Fruit fly (Drosophila melanogaster) whole organism, embryonic: Measurements from ENCODE around the gene Ppat-Dpck.

ENCODE experiments used
- Adf1 ChIP-seq: fragments of 200-800 bp; sonication (Bioruptor generic); IDR thresholded peaks from 2 replicates; pipeline ENCODE4 v1.3.6; 2022; ENCODE audit warnings: missing biosample characterization, missing genetic modification characterization
- CG10462 ChIP-seq: fragments of 200-800 bp; sonication (Bioruptor generic); optimal IDR thresholded peaks from 2 replicates; lab custom pipeline; 2016; ENCODE audit warnings: missing biosample characterization, missing genetic modification characterization
- CG11247 ChIP-seq: fragments of 200-800 bp; sonication (Bioruptor generic); IDR thresholded peaks from 2 replicates; pipeline ENCODE4 v1.3.6; 2022; ENCODE audit warnings: missing biosample characterization, missing genetic modification characterization
- CG12219 ChIP-seq: fragments of 200-800 bp; sonication (Bioruptor generic); optimal IDR thresholded peaks from 3 replicates; lab custom pipeline; 2018; ENCODE audit warnings: missing biosample characterization, mild to moderate bottlenecking, missing genetic modification characterization
- CG12942 ChIP-seq: fragments of 200-800 bp; sonication (Bioruptor generic); optimal IDR thresholded peaks from 3 replicates; lab custom pipeline; 2016; ENCODE audit warnings: missing biosample characterization, missing genetic modification characterization
- CG13424 ChIP-seq: fragments of 200-800 bp; sonication (Bioruptor generic); optimal IDR thresholded peaks from 2 replicates; lab custom pipeline; 2019; ENCODE audit warnings: missing biosample characterization, mild to moderate bottlenecking, missing genetic modification characterization, moderate library complexity
- CG14050 ChIP-seq: fragments of 200-800 bp; sonication (Bioruptor generic); IDR thresholded peaks from 3 replicates; pipeline ENCODE4 v1.3.6; 2022; ENCODE audit warnings: missing biosample characterization, missing genetic modification characterization
- CG1602 ChIP-seq: fragments of 200-800 bp; sonication (Bioruptor generic); optimal IDR thresholded peaks from 3 replicates; lab custom pipeline; 2016; ENCODE audit warnings: missing biosample characterization, missing genetic modification characterization
- CG2120 ChIP-seq: fragments of 200-800 bp; sonication (Bioruptor generic); optimal IDR thresholded peaks from 3 replicates; lab custom pipeline; 2016; ENCODE audit warnings: missing biosample characterization, missing genetic modification characterization
- CG2202 ChIP-seq: fragments of 200-800 bp; sonication (Bioruptor generic); optimal IDR thresholded peaks from 2 replicates; lab custom pipeline; 2018; ENCODE audit warnings: missing biosample characterization, mild to moderate bottlenecking, missing genetic modification characterization
- CG30403 ChIP-seq: fragments of 200-800 bp; sonication (Bioruptor generic); optimal IDR thresholded peaks from 3 replicates; lab custom pipeline; 2016; ENCODE audit warnings: missing biosample characterization, missing genetic modification characterization
- CG4730 ChIP-seq: fragments of 200-800 bp; sonication (Bioruptor generic); IDR thresholded peaks from 2 replicates; pipeline ENCODE4 v1.3.6; 2022; ENCODE audit warnings: missing biosample characterization, missing genetic modification characterization
- CG5180 ChIP-seq: fragments of 200-800 bp; sonication (Bioruptor generic); optimal IDR thresholded peaks from 3 replicates; lab custom pipeline; 2017; ENCODE audit warnings: missing biosample characterization, missing genetic modification characterization, mild to moderate bottlenecking, moderate library complexity, missing genetic modification reagents
- CG6683 ChIP-seq: fragments of 200-800 bp; sonication (Bioruptor generic); optimal IDR thresholded peaks from 2 replicates; lab custom pipeline; 2017; ENCODE audit warnings: missing biosample characterization, mild to moderate bottlenecking, missing genetic modification characterization, missing genetic modification reagents
- CG8924 ChIP-seq: fragments of 200-800 bp; optimal IDR thresholded peaks from 3 replicates; lab custom pipeline; 2019; ENCODE audit warnings: missing biosample characterization, mild to moderate bottlenecking, missing genetic modification characterization, moderate library complexity
- CG8944 ChIP-seq: fragments of 200-800 bp; sonication (Bioruptor generic); optimal IDR thresholded peaks from 3 replicates; lab custom pipeline; 2016; ENCODE audit warnings: missing biosample characterization, missing genetic modification characterization
- CTCF ChIP-seq: fragments of 200-800 bp; sonication (Bioruptor generic); optimal IDR thresholded peaks from 2 replicates; lab custom pipeline; 2017; ENCODE audit warnings: missing biosample characterization, mild to moderate bottlenecking, missing genetic modification characterization, moderate library complexity
- Ets65A ChIP-seq: fragments of 200-800 bp; sonication (Bioruptor generic); peaks from one replicate; lab custom pipeline; 2016; ENCODE audit warnings: missing biosample characterization, missing genetic modification characterization
- HLH3B ChIP-seq: fragments of 200-800 bp; sonication (Bioruptor generic); IDR thresholded peaks from 2 replicates; pipeline ENCODE4 v1.3.6; 2022; ENCODE audit warnings: missing biosample characterization, missing genetic modification characterization
- Hr3 ChIP-seq: fragments of 200-800 bp; sonication (Bioruptor generic); optimal IDR thresholded peaks from 3 replicates; lab custom pipeline; 2016; ENCODE audit warnings: missing biosample characterization, missing genetic modification characterization
- Hr39 ChIP-seq: fragments of >200 bp; optimal IDR thresholded peaks from 2 replicates; lab custom pipeline; 2017
- Optix ChIP-seq: fragments of 200-800 bp; sonication (Bioruptor generic); IDR thresholded peaks from 3 replicates; pipeline ENCODE4 v1.3.6; 2022; ENCODE audit warnings: missing biosample characterization, missing genetic modification characterization
- Stat92E ChIP-seq, 3 experiments: fragments of >200 bp in 2 of 3; fragments of 200-800 bp in 1 of 3; sonication (Bioruptor generic) in 1 of 3; optimal IDR thresholded peaks; 2 replicates each; lab custom pipeline; 2017 to 2019; ENCODE audit warnings: missing biosample characterization in 3 of 3, missing genetic modification characterization in 3 of 3, mild to moderate bottlenecking in 1 of 3, moderate library complexity in 1 of 3
- TFAM ChIP-seq: fragments of 200-800 bp; sonication (Bioruptor generic); optimal IDR thresholded peaks from 2 replicates; lab custom pipeline; 2017; ENCODE audit warnings: missing biosample characterization, missing genetic modification characterization, inconsistent platforms
- Trl ChIP-seq, 3 experiments: fragments of >200 bp in 2 of 3; fragments of 200-800 bp in 1 of 3; sonication (Bioruptor generic) in 1 of 3; optimal IDR thresholded peaks; 2 replicates in 1 of 3; 3 replicates in 2 of 3; lab custom pipeline; 2016 to 2017; ENCODE audit warnings: missing biosample characterization in 1 of 3, missing genetic modification characterization in 1 of 3
- ash1 ChIP-seq: fragments of 200-800 bp; sonication (Bioruptor generic); optimal IDR thresholded peaks from 2 replicates; lab custom pipeline; 2018; ENCODE audit warnings: missing biosample characterization, mild to moderate bottlenecking, missing genetic modification characterization
- btn ChIP-seq: fragments of 200-800 bp; sonication (Bioruptor generic); optimal IDR thresholded peaks from 2 replicates; lab custom pipeline; 2016; ENCODE audit warnings: missing biosample characterization, missing genetic modification characterization
- croc ChIP-seq: fragments of 200-800 bp; sonication (Bioruptor generic); conservative IDR thresholded peaks from 3 replicates; pipeline ENCODE4 v1.3.6; 2022; ENCODE audit warnings: missing biosample characterization, missing genetic modification characterization
- gfzf ChIP-seq: fragments of 200-800 bp; sonication (Bioruptor generic); optimal IDR thresholded peaks from 2 replicates; lab custom pipeline; 2016; ENCODE audit warnings: missing biosample characterization, mild to moderate bottlenecking, missing genetic modification characterization, moderate library complexity
- grau ChIP-seq: fragments of 200-800 bp; optimal IDR thresholded peaks from 3 replicates; lab custom pipeline; 2019; ENCODE audit warnings: missing biosample characterization, mild to moderate bottlenecking, missing genetic modification characterization, moderate library complexity
- gsb ChIP-seq: fragments of 200-800 bp; sonication (Bioruptor generic); IDR thresholded peaks from 2 replicates; pipeline ENCODE4 v1.3.6; 2022; ENCODE audit warnings: missing biosample characterization, missing genetic modification characterization
- ind ChIP-seq: fragments of 200-800 bp; sonication (Bioruptor generic); optimal IDR thresholded peaks from 3 replicates; lab custom pipeline; 2016; ENCODE audit warnings: missing biosample characterization, missing genetic modification characterization
- inv ChIP-seq: fragments of 200-800 bp; sonication (Bioruptor generic); IDR thresholded peaks from 2 replicates; pipeline ENCODE4 v1.3.6; 2022; ENCODE audit warnings: missing biosample characterization, missing genetic modification characterization; ENCODE audit not compliant: partially characterized antibody
- kah ChIP-seq: fragments of 200-800 bp; sonication (Bioruptor generic); optimal IDR thresholded peaks from 2 replicates; lab custom pipeline; 2018; ENCODE audit warnings: missing biosample characterization, mild to moderate bottlenecking, missing genetic modification characterization
- klu ChIP-seq: fragments of 200-800 bp; sonication (Bioruptor generic); IDR thresholded peaks from 2 replicates; pipeline ENCODE4 v1.3.6; 2022; ENCODE audit warnings: missing biosample characterization, missing genetic modification characterization
- knrl ChIP-seq: fragments of 200-800 bp; sonication (Bioruptor generic); IDR thresholded peaks from 3 replicates; pipeline ENCODE4 v1.3.6; 2022; ENCODE audit warnings: missing biosample characterization, missing genetic modification characterization; ENCODE audit not compliant: partially characterized antibody
- lola ChIP-seq, 3 experiments: fragments of >200 bp in 2 of 3; fragments of 200-800 bp in 1 of 3; sonication (Bioruptor generic) in 1 of 3; optimal IDR thresholded peaks; 2 replicates each; lab custom pipeline; 2017 to 2019; ENCODE audit warnings: missing biosample characterization in 3 of 3, missing genetic modification characterization in 3 of 3, mild to moderate bottlenecking in 1 of 3, moderate library complexity in 1 of 3
- odd ChIP-seq: fragments of 200-800 bp; sonication (Bioruptor generic); optimal IDR thresholded peaks from 2 replicates; lab custom pipeline; 2017; ENCODE audit warnings: missing biosample characterization, mild to moderate bottlenecking, missing genetic modification characterization
- otp ChIP-seq: fragments of 200-800 bp; sonication (Bioruptor generic); IDR thresholded peaks from 3 replicates; pipeline ENCODE4, ENCODE4 v1.3.6; 2022; ENCODE audit warnings: missing biosample characterization, missing genetic modification characterization
- pho ChIP-seq: fragments of 200-800 bp; sonication (Bioruptor generic); optimal IDR thresholded peaks from 2 replicates; lab custom pipeline; 2016; ENCODE audit warnings: missing biosample characterization, missing genetic modification characterization
- pita ChIP-seq: fragments of 200-800 bp; sonication (Bioruptor generic); optimal IDR thresholded peaks from 2 replicates; lab custom pipeline; 2017; ENCODE audit warnings: missing biosample characterization, mild to moderate bottlenecking, missing genetic modification characterization
- psq ChIP-seq: fragments of 200-800 bp; sonication (Bioruptor generic); optimal IDR thresholded peaks from 2 replicates; lab custom pipeline; 2017; ENCODE audit warnings: missing biosample characterization, missing genetic modification characterization
- ranshi ChIP-seq: fragments of 200-800 bp; sonication (Bioruptor generic); IDR thresholded peaks from 2 replicates; pipeline ENCODE4 v1.3.6; 2022; ENCODE audit warnings: missing biosample characterization, missing genetic modification characterization
- rib ChIP-seq: fragments of 200-800 bp; sonication (Bioruptor generic); IDR thresholded peaks from 2 replicates; pipeline ENCODE4 v1.3.6; 2022; ENCODE audit warnings: missing biosample characterization, missing genetic modification characterization
- sob ChIP-seq: fragments of 200-800 bp; sonication (Bioruptor generic); IDR thresholded peaks from 2 replicates; pipeline ENCODE4 v1.3.6; 2022; ENCODE audit warnings: missing biosample characterization, missing genetic modification characterization
- tio ChIP-seq: fragments of 200-800 bp; sonication (Bioruptor generic); optimal IDR thresholded peaks from 2 replicates; lab custom pipeline; 2017; ENCODE audit warnings: missing biosample characterization, missing genetic modification characterization, inconsistent platforms
- trem ChIP-seq: fragments of 200-800 bp; optimal IDR thresholded peaks from 3 replicates; lab custom pipeline; 2019; ENCODE audit warnings: missing biosample characterization, mild to moderate bottlenecking, missing genetic modification characterization, moderate library complexity
- tup ChIP-seq: fragments of 200-800 bp; sonication (Bioruptor generic); optimal IDR thresholded peaks from 2 replicates; lab custom pipeline; 2016; ENCODE audit warnings: missing biosample characterization, mild to moderate bottlenecking, missing genetic modification characterization, moderate library complexity
- unc-4 ChIP-seq: fragments of 200-800 bp; sonication (Bioruptor generic); IDR thresholded peaks from 2 replicates; pipeline ENCODE4 v1.3.6; 2022; ENCODE audit warnings: missing biosample characterization, missing genetic modification characterization; ENCODE audit not compliant: partially characterized antibody
- unpg ChIP-seq: fragments of 200-800 bp; sonication (Bioruptor generic); optimal IDR thresholded peaks from 3 replicates; lab custom pipeline; 2018; ENCODE audit warnings: missing biosample characterization, mild to moderate bottlenecking, missing genetic modification characterization, moderate library complexity
- usp ChIP-seq: fragments of >200 bp; optimal IDR thresholded peaks from 2 replicates; lab custom pipeline; 2017; ENCODE audit warnings: missing biosample characterization, missing genetic modification characterization
- vnd ChIP-seq: fragments of 200-800 bp; sonication (Bioruptor generic); IDR thresholded peaks from 3 replicates; pipeline ENCODE4 v1.3.6; 2022; ENCODE audit warnings: missing biosample characterization, missing genetic modification characterization; ENCODE audit not compliant: partially characterized antibody

Gene Ppat-Dpck

DNA sequence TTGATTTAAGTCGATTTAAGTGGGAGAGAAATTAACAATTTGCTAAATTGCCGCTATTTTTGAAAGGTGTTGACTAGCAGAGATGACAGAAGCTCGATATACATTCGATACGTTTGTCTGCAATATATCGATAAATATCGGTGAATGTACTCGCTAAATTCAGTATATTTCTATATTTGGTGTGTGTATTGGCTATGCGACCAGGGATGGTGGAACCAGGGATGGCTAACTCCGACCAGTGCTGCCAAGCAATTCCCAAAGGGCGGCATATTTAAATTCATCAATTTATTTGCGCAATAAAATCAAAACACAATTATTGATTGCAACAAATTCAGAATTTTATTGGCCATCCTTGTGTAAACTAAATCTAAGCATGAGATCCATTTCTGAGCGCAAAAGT lies 44.4 kb upstream of the Ppat-Dpck start, which contains the start of gene mad2 (continued):
- TF ChIP-seq CG13424 (tag; lab: Kevin White, UChicago): peak; percentile 35
- no peak for TF ChIP-seq Hr39 (lab: Kevin White, UChicago)
- TF ChIP-seq CG4730 (GFP tag; lab: Robert Waterston, UW): no peak
- TF ChIP-seq Stat92E (GFP tag; optimal IDR thresholded peaks at IDR 0.05; lab: Kevin White, UChicago): peak in 1 of 3 experiments; percentile 67
- no peak for TF ChIP-seq rib (GFP tag; lab: Robert Waterston, UW)
- TF ChIP-seq CG10462: peak; percentile 17
- no peak for TF ChIP-seq ind
- no peak for TF ChIP-seq kah (GFP tag; lab: Kevin White, UChicago)
- TF ChIP-seq gsb: no peak
- TF ChIP-seq CG30403: peak; percentile 25
- TF ChIP-seq Adf1 (GFP tag; lab: Robert Waterston, UW): no peak
- no peak for TF ChIP-seq CG14050
- TF ChIP-seq HLH3B (GFP tag; lab: Robert Waterston, UW): no peak
- no peak for TF ChIP-seq psq
- peak; percentile 44; the same call in 1 of the 2 replicates for TF ChIP-seq inv (GFP tag; lab: Robert Waterston, UW)
- no peak for TF ChIP-seq CG6683 (GFP tag; lab: Kevin White, UChicago)
- peak; percentile 39 for TF ChIP-seq CG2120 (GFP tag; lab: Kevin White, UChicago)
- no peak for TF ChIP-seq CG12942 (GFP tag; lab: Kevin White, UChicago)
- TF ChIP-seq tio (GFP tag; lab: Kevin White, UChicago): no peak
- TF ChIP-seq CG12219 (GFP tag; lab: Kevin White, UChicago): no peak
- no peak for TF ChIP-seq CG8944 (GFP tag; lab: Kevin White, UChicago)
- TF ChIP-seq usp: no peak
- peak; percentile 93 for TF ChIP-seq Ets65A (GFP tag; lab: Kevin White, UChicago)
- no peak for TF ChIP-seq btn (GFP tag; lab: Kevin White, UChicago)
- no peak for TF ChIP-seq tup (GFP tag; lab: Kevin White, UChicago)
- no peak for TF ChIP-seq Hr3 (GFP tag; lab: Kevin White, UChicago)
- no peak for TF ChIP-seq croc (GFP tag; lab: Robert Waterston, UW)
- TF ChIP-seq Trl (optimal IDR thresholded peaks at IDR 0.05; lab: Kevin White, UChicago): peak in 1 of 2 experiments; percentile 9
- no peak for TF ChIP-seq Trl (GFP tag; optimal IDR thresholded peaks at IDR 0.05; lab: Kevin White, UChicago)
- peak; percentile 88 for TF ChIP-seq gfzf
- peak; percentile 63; the same call in 2 of the 3 replicates for TF ChIP-seq knrl (GFP tag; lab: Robert Waterston, UW)
- TF ChIP-seq CTCF (GFP tag; lab: Kevin White, UChicago): peak; percentile 31
- peak; percentile 52; the same call in 1 of the 3 replicates for TF ChIP-seq vnd (GFP tag; lab: Robert Waterston, UW)
- peak; percentile 14 for TF ChIP-seq CG8924
- no peak for TF ChIP-seq klu (GFP tag; lab: Robert Waterston, UW)
- peak; percentile 22 for TF ChIP-seq trem (tag; lab: Kevin White, UChicago)
- no peak for TF ChIP-seq TFAM (GFP tag; lab: Kevin White, UChicago)
- TF ChIP-seq CG2202: peak; percentile 47
- no peak for TF ChIP-seq otp (GFP tag; lab: Robert Waterston, UW)
- TF ChIP-seq pho: peak; percentile 56
- TF ChIP-seq CG5180 (GFP tag; lab: Kevin White, UChicago): no peak
- peak; percentile 94 for TF ChIP-seq pita (GFP tag; lab: Kevin White, UChicago)
- no peak for TF ChIP-seq ranshi (GFP tag; lab: Robert Waterston, UW)
- TF ChIP-seq CG11247: no peak
- TF ChIP-seq ash1 (GFP tag; lab: Kevin White, UChicago): no peak
- TF ChIP-seq unpg (GFP tag; lab: Kevin White, UChicago): no peak
- TF ChIP-seq odd (GFP tag; lab: Kevin White, UChicago): no peak
- TF ChIP-seq unc-4: peak; percentile 74
- TF ChIP-seq sob (GFP tag; lab: Robert Waterston, UW): 0 out of 2 replicates have a peak, but pooled peaks have one; percentile 38
- peak in 1 of 3 experiments; percentile 10 for TF ChIP-seq lola (GFP tag; optimal IDR thresholded peaks at IDR 0.05; lab: Kevin White, UChicago)
- peak; percentile 38 for TF ChIP-seq grau (tag; lab: Kevin White, UChicago)
- no peak for TF ChIP-seq Optix (GFP tag; lab: Robert Waterston, UW)
- TF ChIP-seq CG1602 (GFP tag; lab: Kevin White, UChicago): no peak
